Fruit fly (Drosophila melanogaster) whole organism, embryonic: ENCODE data around the gene Desat2.
"Not testable (repeated sequence)": the region's sequence is repeated elsewhere in the genome, so short reads cannot be mapped to it uniquely, and the experiment has no call there.

ENCODE experiments used
- CG18262 ChIP-seq: fragments of 200-800 bp; optimal IDR thresholded peaks from 3 replicates; lab custom pipeline; 2019; ENCODE audit warnings: missing biosample characterization, mild to moderate bottlenecking, missing genetic modification characterization, moderate library complexity
- CG8765 ChIP-seq: fragments of 200-800 bp; sonication (Bioruptor generic); IDR thresholded peaks from 2 replicates; pipeline ENCODE4 v1.3.6; 2022; ENCODE audit warnings: missing biosample characterization, missing genetic modification characterization
- Oaz ChIP-seq: fragments of 200-800 bp; sonication (Bioruptor generic); IDR thresholded peaks from 2 replicates; pipeline ENCODE4 v1.3.6; 2022; ENCODE audit warnings: missing biosample characterization, missing genetic modification characterization

DNA sequence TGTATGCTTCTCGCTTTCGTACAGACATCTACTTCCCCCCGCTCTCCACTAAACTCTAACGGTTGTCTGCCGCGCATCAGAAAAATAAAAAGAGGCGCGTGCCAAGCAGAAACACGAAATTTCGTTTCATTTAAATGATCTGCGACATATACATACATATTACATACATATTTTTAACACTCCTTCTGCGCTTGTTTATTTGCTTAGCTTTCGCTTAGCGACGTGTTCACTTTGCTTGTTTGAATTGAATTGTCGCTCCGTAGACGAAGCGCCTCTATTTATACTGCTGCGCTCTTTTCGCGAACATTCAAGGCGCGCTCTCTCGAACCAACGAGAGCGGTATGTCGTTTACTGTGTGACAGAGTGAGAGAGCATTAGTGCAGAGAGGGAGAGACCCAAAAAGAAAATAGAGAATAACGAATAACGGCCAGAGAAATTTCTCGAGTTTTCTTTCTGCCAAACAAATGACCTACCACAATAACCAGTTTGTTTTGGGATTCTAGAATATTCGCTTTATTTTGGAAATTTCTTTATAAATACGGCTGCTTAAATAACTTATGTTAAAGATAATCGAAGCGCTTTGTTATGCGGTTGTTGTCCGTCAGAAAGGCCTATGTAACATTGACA, 41.3 kb downstream of the Desat2 start:
- TF ChIP-seq Oaz (GFP tag; lab: Robert Waterston, UW); CG18262; CG8765 (GFP tag; lab: Robert Waterston, UW): not testable (repeated sequence)
